Worm (Caenorhabditis elegans) whole organism, mixed stage, embryonic: ENCODE data around the gene shw-3.

Experiments
- nhr-76 ChIP-seq: sonication (generic microtip); optimal IDR thresholded peaks from 2 replicates; lab custom pipeline; 2017; ENCODE audit warnings: missing biosample characterization, missing genetic modification characterization
- snpc-4 ChIP-seq: fragments of 150-350 bp; optimal IDR thresholded peaks from 2 replicates; lab custom pipeline; 2014; ENCODE audit warnings: missing biosample characterization, missing genetic modification characterization
- unc-39 ChIP-seq: fragments of 150-350 bp; optimal IDR thresholded peaks from 2 replicates; lab custom pipeline; 2014; ENCODE audit warnings: missing biosample characterization, missing genetic modification characterization
- unc-62 ChIP-seq: fragments of 150-350 bp; optimal IDR thresholded peaks from 2 replicates; lab custom pipeline; 2014; ENCODE audit warnings: missing biosample characterization, missing genetic modification reagents, missing genetic modification characterization
- ztf-11 ChIP-seq: fragments of 150-350 bp; optimal IDR thresholded peaks from 2 replicates; lab custom pipeline; 2014; ENCODE audit warnings: missing biosample characterization, missing genetic modification characterization

DNA sequence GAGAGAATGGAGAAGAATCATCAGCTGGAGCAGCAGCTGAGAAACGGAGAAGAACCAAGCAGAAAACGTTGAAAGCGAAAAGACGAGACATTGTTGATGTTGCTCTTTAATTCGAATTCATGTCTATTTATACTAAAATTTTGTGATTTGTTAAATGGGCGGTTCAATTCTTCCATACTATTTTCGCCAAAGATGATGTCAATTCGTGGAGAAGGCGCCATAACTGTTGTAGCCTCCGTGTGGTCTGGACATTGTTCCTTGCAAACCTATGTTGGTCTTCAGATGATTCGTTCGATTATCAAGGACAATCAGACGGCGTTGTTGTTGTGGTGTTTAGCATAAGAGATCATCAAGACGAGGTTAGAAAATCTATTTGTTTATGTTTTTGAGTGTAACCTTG is 10.5 kb upstream of the shw-3 start, which contains the start of gene far-3:
- TF ChIP-seq unc-62 (GFP tag; lab: Kevin White, UChicago) (no peak), nhr-76 (tag; lab: Kevin White, UChicago) (no peak), snpc-4 (no peak), unc-39 (no peak), ztf-11 (tag; lab: Kevin White, UChicago) (no peak)
